Fruit fly (Drosophila melanogaster) whole organism, embryonic: Measurements from ENCODE around the gene CG42296.
A peak's percentile ranks its signal among the peaks of the same experiment; 100 is the strongest.

Source experiments
- Antp ChIP-seq: fragments of 200-800 bp; sonication (Bioruptor generic); optimal IDR thresholded peaks from 3 replicates; lab custom pipeline; 2016; ENCODE audit warnings: missing biosample characterization, missing genetic modification characterization
- BtbVII ChIP-seq: fragments of 200-800 bp; sonication (Bioruptor generic); optimal IDR thresholded peaks from 3 replicates; lab custom pipeline; 2017; ENCODE audit warnings: missing biosample characterization, mild to moderate bottlenecking, missing genetic modification characterization
- C15 ChIP-seq: fragments of 200-800 bp; sonication (Bioruptor generic); IDR thresholded peaks from 3 replicates; pipeline ENCODE4 v1.3.6; 2022; ENCODE audit warnings: missing biosample characterization, missing genetic modification characterization
- CG10959 ChIP-seq: fragments of 200-800 bp; sonication (Bioruptor generic); IDR thresholded peaks from 2 replicates; pipeline ENCODE4 v1.3.6; 2022; ENCODE audit warnings: missing biosample characterization, missing genetic modification characterization
- CG10979 ChIP-seq: fragments of 200-800 bp; sonication (Bioruptor generic); optimal IDR thresholded peaks from 2 replicates; lab custom pipeline; 2018; ENCODE audit warnings: missing biosample characterization, mild to moderate bottlenecking, missing genetic modification characterization, moderate library complexity
- CG12659 ChIP-seq: fragments of 200-800 bp; sonication (Bioruptor generic); optimal IDR thresholded peaks from 3 replicates; lab custom pipeline; 2017; ENCODE audit warnings: mild to moderate bottlenecking, missing biosample characterization, missing genetic modification reagents, missing genetic modification characterization
- CG12769 ChIP-seq: fragments of 200-800 bp; sonication (Bioruptor generic); optimal IDR thresholded peaks from 2 replicates; lab custom pipeline; 2019; ENCODE audit warnings: missing biosample characterization, mild to moderate bottlenecking, missing genetic modification characterization, moderate library complexity
- CG15696 ChIP-seq: fragments of 200-800 bp; sonication (Bioruptor generic); optimal IDR thresholded peaks from 2 replicates; lab custom pipeline; 2019; ENCODE audit warnings: missing biosample characterization, mild to moderate bottlenecking, missing genetic modification characterization, moderate library complexity
- CG16779 ChIP-seq: fragments of 200-800 bp; sonication (Bioruptor generic); IDR thresholded peaks from 2 replicates; pipeline ENCODE4 v1.3.6; 2022; ENCODE audit warnings: missing biosample characterization, missing genetic modification characterization
- CG16815 ChIP-seq: fragments of 200-800 bp; sonication (Bioruptor generic); optimal IDR thresholded peaks from 3 replicates; lab custom pipeline; 2017; ENCODE audit warnings: missing biosample characterization, mild to moderate bottlenecking, missing genetic modification characterization
- CG18476 ChIP-seq: fragments of 200-800 bp; sonication (Bioruptor generic); optimal IDR thresholded peaks from 2 replicates; lab custom pipeline; 2016; ENCODE audit warnings: missing biosample characterization, mild to moderate bottlenecking, missing genetic modification characterization
- CG18599 ChIP-seq: fragments of 200-800 bp; sonication (Bioruptor generic); optimal IDR thresholded peaks from 3 replicates; lab custom pipeline; 2017; ENCODE audit warnings: missing biosample characterization, missing genetic modification characterization, mild to moderate bottlenecking, moderate library complexity, missing genetic modification reagents
- CG2116 ChIP-seq: fragments of 200-800 bp; sonication (Bioruptor generic); optimal IDR thresholded peaks from 3 replicates; lab custom pipeline; 2018; ENCODE audit warnings: missing biosample characterization, mild to moderate bottlenecking, missing genetic modification characterization
- CG2120 ChIP-seq: fragments of 200-800 bp; sonication (Bioruptor generic); optimal IDR thresholded peaks from 3 replicates; lab custom pipeline; 2016; ENCODE audit warnings: missing biosample characterization, missing genetic modification characterization
- CG2889 ChIP-seq: fragments of 200-800 bp; sonication (Bioruptor generic); IDR thresholded peaks from 3 replicates; pipeline ENCODE4 v1.3.6; 2022; ENCODE audit warnings: missing biosample characterization, missing genetic modification characterization
- CG31224 ChIP-seq: fragments of 200-800 bp; sonication (Bioruptor generic); IDR thresholded peaks from 2 replicates; pipeline ENCODE4 v1.3.6; 2022; ENCODE audit warnings: missing biosample characterization, missing genetic modification characterization
- CG5245 ChIP-seq: fragments of 200-800 bp; sonication (Bioruptor generic); optimal IDR thresholded peaks from 3 replicates; lab custom pipeline; 2016; ENCODE audit warnings: missing biosample characterization, missing genetic modification characterization
- CG6254 ChIP-seq: fragments of 200-800 bp; sonication (Bioruptor generic); optimal IDR thresholded peaks from 3 replicates; lab custom pipeline; 2017; ENCODE audit warnings: mild to moderate bottlenecking, missing biosample characterization, missing genetic modification reagents, missing genetic modification characterization
- CG6813 ChIP-seq: fragments of 200-800 bp; sonication (Bioruptor generic); optimal IDR thresholded peaks from 2 replicates; lab custom pipeline; 2017; ENCODE audit warnings: missing biosample characterization, missing genetic modification characterization, mild to moderate bottlenecking, moderate library complexity, missing genetic modification reagents
- CG6854 ChIP-seq: fragments of 200-800 bp; sonication (Bioruptor generic); optimal IDR thresholded peaks from 3 replicates; lab custom pipeline; 2017; ENCODE audit warnings: missing biosample characterization, mild to moderate bottlenecking, missing genetic modification characterization
- CG7839 ChIP-seq: fragments of 200-800 bp; sonication (Bioruptor generic); optimal IDR thresholded peaks from 3 replicates; lab custom pipeline; 2018; ENCODE audit warnings: missing biosample characterization, mild to moderate bottlenecking, missing genetic modification characterization, moderate library complexity
- CG7928 ChIP-seq: fragments of 200-800 bp; sonication (Bioruptor generic); optimal IDR thresholded peaks from 2 replicates; lab custom pipeline; 2017; ENCODE audit warnings: missing biosample characterization, mild to moderate bottlenecking, missing genetic modification characterization
- CG8944 ChIP-seq: fragments of 200-800 bp; sonication (Bioruptor generic); optimal IDR thresholded peaks from 3 replicates; lab custom pipeline; 2016; ENCODE audit warnings: missing biosample characterization, missing genetic modification characterization
- Ets65A ChIP-seq: fragments of 200-800 bp; sonication (Bioruptor generic); peaks from one replicate; lab custom pipeline; 2016; ENCODE audit warnings: missing biosample characterization, missing genetic modification characterization
- Fer2 ChIP-seq: fragments of 200-800 bp; sonication (Bioruptor generic); optimal IDR thresholded peaks from 2 replicates; lab custom pipeline; 2018; ENCODE audit warnings: missing biosample characterization, mild to moderate bottlenecking, missing genetic modification characterization, moderate library complexity
- HmgD ChIP-seq: fragments of 200-800 bp; sonication (Bioruptor generic); optimal IDR thresholded peaks from 3 replicates; lab custom pipeline; 2016; ENCODE audit warnings: missing biosample characterization, missing genetic modification characterization
- Hmx ChIP-seq: fragments of 200-800 bp; sonication (Bioruptor generic); optimal IDR thresholded peaks from 2 replicates; lab custom pipeline; 2016; ENCODE audit warnings: missing biosample characterization, missing genetic modification characterization
- Hr39 ChIP-seq: fragments of >200 bp; optimal IDR thresholded peaks from 2 replicates; lab custom pipeline; 2017
- Hr51 ChIP-seq, 2 experiments: fragments of 200-800 bp; sonication (Bioruptor generic); optimal IDR thresholded peaks; 2 replicates in 1 of 2; 3 replicates in 1 of 2; lab custom pipeline; 2016 to 2018; ENCODE audit warnings: missing biosample characterization in 2 of 2, missing genetic modification characterization in 2 of 2, mild to moderate bottlenecking in 1 of 2, moderate library complexity in 1 of 2
- Meics ChIP-seq: fragments of 200-800 bp; sonication (Bioruptor generic); optimal IDR thresholded peaks from 2 replicates; lab custom pipeline; 2017; ENCODE audit warnings: missing biosample characterization, mild to moderate bottlenecking, missing genetic modification characterization
- NFAT ChIP-seq: fragments of 200-800 bp; sonication (Bioruptor generic); IDR thresholded peaks from 2 replicates; pipeline ENCODE4 v1.3.6; 2022; ENCODE audit warnings: missing biosample characterization, missing genetic modification characterization
- Oaz ChIP-seq: fragments of 200-800 bp; sonication (Bioruptor generic); IDR thresholded peaks from 2 replicates; pipeline ENCODE4 v1.3.6; 2022; ENCODE audit warnings: missing biosample characterization, missing genetic modification characterization
- Oli ChIP-seq: fragments of 200-800 bp; sonication (Bioruptor generic); optimal IDR thresholded peaks from 2 replicates; lab custom pipeline; 2018; ENCODE audit warnings: missing biosample characterization, mild to moderate bottlenecking, missing genetic modification characterization, moderate library complexity
- Rx ChIP-seq: fragments of 200-800 bp; sonication (Bioruptor generic); IDR thresholded peaks from 2 replicates; pipeline ENCODE4 v1.3.6; 2022; ENCODE audit warnings: missing biosample characterization, missing genetic modification characterization
- amos ChIP-seq: fragments of 200-800 bp; sonication (Bioruptor generic); IDR thresholded peaks from 2 replicates; pipeline ENCODE4 v1.3.6; 2022; ENCODE audit warnings: missing biosample characterization, missing genetic modification characterization; ENCODE audit not compliant: partially characterized antibody
- ara ChIP-seq: fragments of 200-800 bp; sonication (Bioruptor generic); IDR thresholded peaks from 2 replicates; pipeline ENCODE4 v1.3.6; 2022; ENCODE audit warnings: missing biosample characterization, missing genetic modification characterization
- cad ChIP-seq: fragments of >200 bp; optimal IDR thresholded peaks from 2 replicates; lab custom pipeline; 2017; ENCODE audit warnings: missing biosample characterization, missing genetic modification characterization
- cato ChIP-seq: fragments of 200-800 bp; sonication (Bioruptor generic); optimal IDR thresholded peaks from 2 replicates; lab custom pipeline; 2016; ENCODE audit warnings: missing biosample characterization, missing genetic modification characterization, borderline replicate concordance
- da ChIP-seq: fragments of 200-800 bp; sonication (Bioruptor generic); optimal IDR thresholded peaks from 2 replicates; lab custom pipeline; 2016; ENCODE audit warnings: missing biosample characterization, missing genetic modification characterization
- exex ChIP-seq: fragments of 200-800 bp; sonication (Bioruptor generic); optimal IDR thresholded peaks from 4 replicates; lab custom pipeline; 2018; ENCODE audit warnings: missing biosample characterization, mild to moderate bottlenecking, missing genetic modification characterization, moderate library complexity
- gem ChIP-seq: fragments of 200-800 bp; sonication (Bioruptor generic); optimal IDR thresholded peaks from 2 replicates; lab custom pipeline; 2019; ENCODE audit warnings: missing biosample characterization, mild to moderate bottlenecking, missing genetic modification characterization, moderate library complexity
- hkb ChIP-seq, 2 experiments: fragments of 200-800 bp in 1 of 2; fragments of >200 bp in 1 of 2; sonication (Bioruptor generic) in 1 of 2; IDR thresholded peaks in 1 of 2; optimal IDR thresholded peaks in 1 of 2; 2 replicates each; pipeline versions ENCODE4 v1.3.6 to Lab custom; 2017 to 2022; ENCODE audit warnings: missing biosample characterization in 1 of 2, missing genetic modification characterization in 1 of 2
- insv ChIP-seq, 2 experiments: fragments of 200-800 bp; sonication (Bioruptor generic); optimal IDR thresholded peaks; 3 replicates each; lab custom pipeline; 2016 to 2018; ENCODE audit warnings: missing biosample characterization in 2 of 2, missing genetic modification characterization in 2 of 2
- jing ChIP-seq: fragments of 200-800 bp; sonication (Bioruptor generic); optimal IDR thresholded peaks from 2 replicates; lab custom pipeline; 2018; ENCODE audit warnings: missing biosample characterization, mild to moderate bottlenecking, missing genetic modification characterization
- maf-S ChIP-seq: fragments of 200-800 bp; sonication (Bioruptor generic); optimal IDR thresholded peaks from 2 replicates; lab custom pipeline; 2016; ENCODE audit warnings: missing biosample characterization, missing genetic modification characterization
- p53 ChIP-seq: fragments of 200-800 bp; sonication (Bioruptor generic); optimal IDR thresholded peaks from 2 replicates; lab custom pipeline; 2016; ENCODE audit warnings: missing biosample characterization, missing genetic modification characterization
- pum ChIP-seq: fragments of 200-800 bp; sonication (Bioruptor generic); optimal IDR thresholded peaks from 2 replicates; lab custom pipeline; 2016; ENCODE audit warnings: missing biosample characterization, missing genetic modification characterization
- sim ChIP-seq: fragments of 200-800 bp; sonication (Bioruptor generic); IDR thresholded peaks from 2 replicates; pipeline ENCODE4 v1.3.6; 2022; ENCODE audit warnings: missing biosample characterization, missing genetic modification characterization
- so ChIP-seq: fragments of 200-800 bp; sonication (Bioruptor generic); IDR thresholded peaks from 3 replicates; pipeline ENCODE4 v1.3.6; 2022; ENCODE audit warnings: missing biosample characterization, missing genetic modification characterization
- tup ChIP-seq: fragments of 200-800 bp; sonication (Bioruptor generic); optimal IDR thresholded peaks from 2 replicates; lab custom pipeline; 2016; ENCODE audit warnings: missing biosample characterization, mild to moderate bottlenecking, missing genetic modification characterization, moderate library complexity

CG42296 gene

dm6 chr2L:2037551-2038252, 1.9 kb upstream of the CG42296 start (continued):
- TF ChIP-seq HmgD (GFP tag; lab: Kevin White, UChicago) (peak; percentile 91), CG2120 (GFP tag; lab: Kevin White, UChicago) (peak; percentile 39), CG6813 (GFP tag; lab: Kevin White, UChicago) (no peak), CG5245 (no peak), CG12769 (peak; percentile 55), CG16779 (GFP tag; lab: Robert Waterston, UW) (no peak), cato (GFP tag; lab: Kevin White, UChicago) (no peak), CG31224 (GFP tag; lab: Robert Waterston, UW) (no peak), so (GFP tag; lab: Robert Waterston, UW) (no peak), Ets65A (GFP tag; lab: Kevin White, UChicago) (peak; percentile 96), Hr39 (no peak), Oli (tag; lab: Kevin White, UChicago) (no peak), maf-S (GFP tag; lab: Kevin White, UChicago) (peak; percentile 22), CG12659 (peak; percentile 76), hkb (optimal IDR thresholded peaks at IDR 0.05; lab: Kevin White, UChicago) (peak; percentile 44), hkb (GFP tag; IDR thresholded peaks at IDR 0.05; lab: Robert Waterston, UW) (no peak), NFAT (GFP tag; lab: Robert Waterston, UW) (peak; percentile 12; the same call in 1 of the 2 replicates), da (GFP tag; lab: Kevin White, UChicago) (no peak), cad (GFP tag; lab: Kevin White, UChicago) (no peak), Meics (GFP tag; lab: Kevin White, UChicago) (no peak), CG16815 (no peak), exex (tag; lab: Kevin White, UChicago) (no peak), CG10959 (no peak), jing (GFP tag; lab: Kevin White, UChicago) (no peak), Rx (GFP tag; lab: Robert Waterston, UW) (no peak), CG7839 (no peak), tup (GFP tag; lab: Kevin White, UChicago) (no peak), p53 (GFP tag; lab: Kevin White, UChicago) (peak; percentile 79), CG6254 (no peak), Hmx (GFP tag; lab: Kevin White, UChicago) (no peak), CG2889 (GFP tag; lab: Robert Waterston, UW) (no peak), Fer2 (tag; lab: Kevin White, UChicago) (no peak), Oaz (no peak), gem (tag; lab: Kevin White, UChicago) (no peak), CG18476 (no peak), CG18599 (no peak), ara (GFP tag; lab: Robert Waterston, UW) (no peak), CG15696 (tag; lab: Kevin White, UChicago) (no peak), C15 (GFP tag; lab: Robert Waterston, UW) (no peak), sim (GFP tag; lab: Robert Waterston, UW) (no peak), amos (GFP tag; lab: Robert Waterston, UW) (peak; percentile 97), insv (GFP tag; optimal IDR thresholded peaks at IDR 0.05; lab: Kevin White, UChicago) (peak in 1 of 2 experiments; percentile 48), CG2116 (peak; percentile 87), CG8944 (GFP tag; lab: Kevin White, UChicago) (peak; percentile 14), Hr51 (GFP tag; optimal IDR thresholded peaks at IDR 0.05; lab: Kevin White, UChicago) (peak in 1 of 2 experiments; percentile 22), Antp (peak; percentile 38), CG6854 (no peak), CG7928 (GFP tag; lab: Kevin White, UChicago) (peak; percentile 19), pum (GFP tag; lab: Kevin White, UChicago) (no peak), BtbVII (GFP tag; lab: Kevin White, UChicago) (no peak), CG10979 (tag; lab: Kevin White, UChicago) (no peak)
